Worm (Caenorhabditis elegans): Measurements from ENCODE around the gene seld-1.

seld-1 gene

ce11 chrIV:13505144-13505543 is at the start of gene seld-1:
Gene seld-1 (plus strand): TSS chrIV:13505444.
- TF ChIP-seq tra-4 (tag; optimal IDR thresholded peaks at IDR 0.05), result no peak
- TF ChIP-seq B0310.2 (tag; optimal IDR thresholded peaks at IDR 0.05), result no peak
- no peak for TF ChIP-seq flt-1 (GFP tag; IDR thresholded peaks at IDR 0.05)
- no peak for TF ChIP-seq tbx-11 (GFP tag; IDR thresholded peaks at IDR 0.05)

ce11 chrIV:13456893-13457292 is 48.4 kb upstream of the seld-1 start:
- TF ChIP-seq scrt-1 (GFP tag; IDR thresholded peaks at IDR 0.05) (no peak), aly-1 (tag; optimal IDR thresholded peaks at IDR 0.05) (no peak)

- no peak for TF ChIP-seq sea-1 (GFP tag; conservative IDR thresholded peaks at IDR 0.05)
- TF ChIP-seq scrt-1 (GFP tag; IDR thresholded peaks at IDR 0.05), result 0 out of 2 replicates have a peak, but pooled peaks have one; percentile 5
- TF ChIP-seq tbx-37 (GFP tag; conservative IDR thresholded peaks at IDR 0.05), result no peak
- TF ChIP-seq F13C5.2 (tag; optimal IDR thresholded peaks at IDR 0.05), result no peak
- TF ChIP-seq flt-1 (GFP tag; IDR thresholded peaks at IDR 0.05), result no peak
- no peak for TF ChIP-seq ets-7 (tag; optimal IDR thresholded peaks at IDR 0.05)
- TF ChIP-seq hmbx-1 (tag; optimal IDR thresholded peaks at IDR 0.05), result no peak
- no peak for TF ChIP-seq tra-4 (tag; optimal IDR thresholded peaks at IDR 0.05)
- TF ChIP-seq ama-1 (optimal IDR thresholded peaks at IDR 0.05), result no peak
These were observed 47.0 kb upstream of the seld-1 start for ce11 chrIV:13458237-13458636.

- TF ChIP-seq F13C5.2 (tag; optimal IDR thresholded peaks at IDR 0.05) (no peak), ceh-13 (GFP tag; optimal IDR thresholded peaks at IDR 0.05) (no peak), flt-1 (GFP tag; IDR thresholded peaks at IDR 0.05) (no peak), hmbx-1 (tag; optimal IDR thresholded peaks at IDR 0.05) (no peak), sea-1 (GFP tag; conservative IDR thresholded peaks at IDR 0.05) (no peak), scrt-1 (GFP tag; IDR thresholded peaks at IDR 0.05) (no peak), hnd-1 (tag; optimal IDR thresholded peaks at IDR 0.05) (no peak), tbx-37 (GFP tag; conservative IDR thresholded peaks at IDR 0.05) (no peak), hmg-4 (GFP tag; optimal IDR thresholded peaks at IDR 0.05) (no peak), B0310.2 (tag; optimal IDR thresholded peaks at IDR 0.05) (no peak), tbx-11 (GFP tag; IDR thresholded peaks at IDR 0.05) (no peak), ceh-36 (tag; optimal IDR thresholded peaks at IDR 0.05) (no peak)
These were observed 44.4 kb upstream of the seld-1 start, which contains the start of gene Y38H8A.12 for ce11 chrIV:13460876-13461275. Gene Y38H8A.12 (minus strand): TSS chrIV:13460976.

- TF ChIP-seq pes-1 (GFP tag; IDR thresholded peaks at IDR 0.05) (peak; percentile 66; the same call in 1 of the 2 replicates), flt-1 (GFP tag; IDR thresholded peaks at IDR 0.05) (peak; percentile 62; the same call in 1 of the 2 replicates)
These were observed 41.4 kb upstream of the seld-1 start for ce11 chrIV:13463889-13464288.

ce11 chrIV:13465797-13466196 is 39.4 kb upstream of the seld-1 start, which contains the start of gene fezf-1:
Gene fezf-1 (plus strand): TSS chrIV:13466097.
- TF ChIP-seq pes-1 (GFP tag; IDR thresholded peaks at IDR 0.05), result no peak
- no peak for TF ChIP-seq B0310.2 (tag; optimal IDR thresholded peaks at IDR 0.05)
- no peak for TF ChIP-seq flt-1 (GFP tag; IDR thresholded peaks at IDR 0.05)
- TF ChIP-seq ceh-36 (tag; optimal IDR thresholded peaks at IDR 0.05), result no peak
- TF ChIP-seq hnd-1 (tag; optimal IDR thresholded peaks at IDR 0.05), result no peak
- no peak for TF ChIP-seq scrt-1 (GFP tag; IDR thresholded peaks at IDR 0.05)
- no peak for TF ChIP-seq ets-7 (tag; optimal IDR thresholded peaks at IDR 0.05)
- no peak for TF ChIP-seq ceh-13 (GFP tag; optimal IDR thresholded peaks at IDR 0.05)
- TF ChIP-seq ama-1 (optimal IDR thresholded peaks at IDR 0.05), result no peak
- TF ChIP-seq F13C5.2 (tag; optimal IDR thresholded peaks at IDR 0.05), result no peak
- no peak for TF ChIP-seq hmbx-1 (tag; optimal IDR thresholded peaks at IDR 0.05)
- TF ChIP-seq aly-1 (tag; optimal IDR thresholded peaks at IDR 0.05), result no peak
- no peak for TF ChIP-seq sea-1 (GFP tag; conservative IDR thresholded peaks at IDR 0.05)
- no peak for TF ChIP-seq tbx-11 (GFP tag; IDR thresholded peaks at IDR 0.05)
- TF ChIP-seq hmg-4 (GFP tag; optimal IDR thresholded peaks at IDR 0.05), result no peak
- no peak for TF ChIP-seq tra-4 (tag; optimal IDR thresholded peaks at IDR 0.05)

- no peak for TF ChIP-seq hmbx-1 (tag; optimal IDR thresholded peaks at IDR 0.05)
- no peak for TF ChIP-seq pes-1 (GFP tag; IDR thresholded peaks at IDR 0.05)
- no peak for TF ChIP-seq hnd-1 (tag; optimal IDR thresholded peaks at IDR 0.05)
- TF ChIP-seq F13C5.2 (tag; optimal IDR thresholded peaks at IDR 0.05), result no peak
- no peak for TF ChIP-seq ama-1 (optimal IDR thresholded peaks at IDR 0.05)
- TF ChIP-seq tbx-11 (GFP tag; IDR thresholded peaks at IDR 0.05), result no peak
- no peak for TF ChIP-seq sea-1 (GFP tag; conservative IDR thresholded peaks at IDR 0.05)
- TF ChIP-seq aly-1 (tag; optimal IDR thresholded peaks at IDR 0.05), result no peak
- no peak for TF ChIP-seq tra-4 (tag; optimal IDR thresholded peaks at IDR 0.05)
- no peak for TF ChIP-seq scrt-1 (GFP tag; IDR thresholded peaks at IDR 0.05)
- TF ChIP-seq ceh-13 (GFP tag; optimal IDR thresholded peaks at IDR 0.05), result no peak
- TF ChIP-seq B0310.2 (tag; optimal IDR thresholded peaks at IDR 0.05), result no peak
- TF ChIP-seq hmg-4 (GFP tag; optimal IDR thresholded peaks at IDR 0.05), result no peak
- no peak for TF ChIP-seq flt-1 (GFP tag; IDR thresholded peaks at IDR 0.05)
- no peak for TF ChIP-seq tbx-37 (GFP tag; conservative IDR thresholded peaks at IDR 0.05)
- no peak for TF ChIP-seq ets-7 (tag; optimal IDR thresholded peaks at IDR 0.05)
- no peak for TF ChIP-seq ceh-36 (tag; optimal IDR thresholded peaks at IDR 0.05)
These were observed 33.2 kb upstream of the seld-1 start, which contains the start of the genes ttbk-8.1 and Y38H8A.4 for ce11 chrIV:13472011-13472410. Gene ttbk-8.1 (plus strand): TSS chrIV:13472311. Gene Y38H8A.4 (minus strand): TSS chrIV:13472376.

ce11 chrIV:13474132-13474531 is 31.1 kb upstream of the seld-1 start, which contains the start of gene Y38H8A.2:
Gene Y38H8A.2 (plus strand): TSS chrIV:13474432.
- no peak for TF ChIP-seq aly-1 (tag; optimal IDR thresholded peaks at IDR 0.05)
- TF ChIP-seq ceh-13 (GFP tag; optimal IDR thresholded peaks at IDR 0.05), result no peak
- no peak for TF ChIP-seq hnd-1 (tag; optimal IDR thresholded peaks at IDR 0.05)
- no peak for TF ChIP-seq pes-1 (GFP tag; IDR thresholded peaks at IDR 0.05)
- no peak for TF ChIP-seq hmbx-1 (tag; optimal IDR thresholded peaks at IDR 0.05)
- TF ChIP-seq hmg-4 (GFP tag; optimal IDR thresholded peaks at IDR 0.05), result no peak
- no peak for TF ChIP-seq ceh-36 (tag; optimal IDR thresholded peaks at IDR 0.05)
- TF ChIP-seq scrt-1 (GFP tag; IDR thresholded peaks at IDR 0.05), result no peak
- TF ChIP-seq F13C5.2 (tag; optimal IDR thresholded peaks at IDR 0.05), result no peak
- TF ChIP-seq ama-1 (optimal IDR thresholded peaks at IDR 0.05), result no peak
- TF ChIP-seq sea-1 (GFP tag; conservative IDR thresholded peaks at IDR 0.05), result no peak
- TF ChIP-seq tbx-37 (GFP tag; conservative IDR thresholded peaks at IDR 0.05), result no peak
- TF ChIP-seq flt-1 (GFP tag; IDR thresholded peaks at IDR 0.05), result no peak
- TF ChIP-seq ets-7 (tag; optimal IDR thresholded peaks at IDR 0.05), result no peak
- no peak for TF ChIP-seq tbx-11 (GFP tag; IDR thresholded peaks at IDR 0.05)
- no peak for TF ChIP-seq tra-4 (tag; optimal IDR thresholded peaks at IDR 0.05)
- TF ChIP-seq B0310.2 (tag; optimal IDR thresholded peaks at IDR 0.05), result no peak
